Fruit fly (Drosophila melanogaster) whole organism, embryonic: Measurements from ENCODE around the gene dysc.

Experiments used
- Asciz ChIP-seq: fragments of 200-800 bp; sonication (Bioruptor generic); optimal IDR thresholded peaks from 2 replicates; lab custom pipeline; 2017; ENCODE audit warnings: missing biosample characterization, mild to moderate bottlenecking, missing genetic modification characterization, missing genetic modification reagents
- B-H2 ChIP-seq: fragments of 200-800 bp; sonication (Bioruptor generic); optimal IDR thresholded peaks from 2 replicates; lab custom pipeline; 2018; ENCODE audit warnings: missing biosample characterization, mild to moderate bottlenecking, missing genetic modification characterization
- Blimp-1 ChIP-seq: fragments of 200-800 bp; sonication (Bioruptor generic); optimal IDR thresholded peaks from 3 replicates; lab custom pipeline; 2018; ENCODE audit warnings: missing biosample characterization, missing genetic modification characterization, mild to moderate bottlenecking, moderate library complexity, missing genetic modification reagents
- CG10209 ChIP-seq: fragments of 200-800 bp; sonication (Bioruptor generic); optimal IDR thresholded peaks from 3 replicates; lab custom pipeline; 2017; ENCODE audit warnings: missing biosample characterization, mild to moderate bottlenecking, missing genetic modification characterization, missing genetic modification reagents
- CG11093 ChIP-seq: fragments of 200-800 bp; sonication (Bioruptor generic); IDR thresholded peaks from 3 replicates; pipeline ENCODE4 v1.3.6; 2022; ENCODE audit warnings: missing biosample characterization, missing genetic modification characterization
- CG12299 ChIP-seq: fragments of 200-800 bp; sonication (Bioruptor generic); optimal IDR thresholded peaks from 2 replicates; lab custom pipeline; 2018; ENCODE audit warnings: missing biosample characterization, mild to moderate bottlenecking, missing genetic modification characterization
- CG1233 ChIP-seq: fragments of 200-800 bp; sonication (Bioruptor generic); optimal IDR thresholded peaks from 4 replicates; lab custom pipeline; 2018; ENCODE audit warnings: missing biosample characterization, mild to moderate bottlenecking, missing genetic modification characterization
- CG14014 ChIP-seq: fragments of 200-800 bp; sonication (Bioruptor generic); IDR thresholded peaks from 2 replicates; pipeline ENCODE4 v1.3.6; 2022; ENCODE audit warnings: missing biosample characterization, missing genetic modification characterization
- CG1602 ChIP-seq: fragments of 200-800 bp; sonication (Bioruptor generic); optimal IDR thresholded peaks from 3 replicates; lab custom pipeline; 2016; ENCODE audit warnings: missing biosample characterization, missing genetic modification characterization
- CG17359 ChIP-seq: fragments of 200-800 bp; sonication (Bioruptor generic); optimal IDR thresholded peaks from 3 replicates; lab custom pipeline; 2018; ENCODE audit warnings: missing biosample characterization, mild to moderate bottlenecking, missing genetic modification characterization, moderate library complexity
- CG2199 ChIP-seq: fragments of 200-800 bp; sonication (Bioruptor generic); IDR thresholded peaks from 3 replicates; pipeline ENCODE4 v1.3.6; 2022; ENCODE audit warnings: missing biosample characterization, missing genetic modification characterization
- CG2202 ChIP-seq: fragments of 200-800 bp; sonication (Bioruptor generic); optimal IDR thresholded peaks from 2 replicates; lab custom pipeline; 2018; ENCODE audit warnings: missing biosample characterization, mild to moderate bottlenecking, missing genetic modification characterization
- CG2889 ChIP-seq: fragments of 200-800 bp; sonication (Bioruptor generic); IDR thresholded peaks from 3 replicates; pipeline ENCODE4 v1.3.6; 2022; ENCODE audit warnings: missing biosample characterization, missing genetic modification characterization
- CG3407 ChIP-seq: fragments of 200-800 bp; sonication (Bioruptor generic); optimal IDR thresholded peaks from 2 replicates; lab custom pipeline; 2018; ENCODE audit warnings: missing biosample characterization, mild to moderate bottlenecking, missing genetic modification characterization
- CG3726 ChIP-seq: fragments of 200-800 bp; sonication (Bioruptor generic); IDR thresholded peaks from 3 replicates; pipeline ENCODE4, ENCODE4 v1.3.6; 2022; ENCODE audit warnings: missing biosample characterization, missing genetic modification characterization
- CG4328 ChIP-seq: fragments of 200-800 bp; sonication (Bioruptor generic); optimal IDR thresholded peaks from 3 replicates; lab custom pipeline; 2017; ENCODE audit warnings: missing biosample characterization, missing genetic modification reagents, missing genetic modification characterization
- CG8281 ChIP-seq: fragments of 200-800 bp; sonication (Bioruptor generic); optimal IDR thresholded peaks from 2 replicates; lab custom pipeline; 2018; ENCODE audit warnings: missing biosample characterization, mild to moderate bottlenecking, missing genetic modification characterization, moderate library complexity
- CG8478 ChIP-seq: fragments of >200 bp; optimal IDR thresholded peaks from 2 replicates; lab custom pipeline; 2018
- CG8924 ChIP-seq: fragments of 200-800 bp; optimal IDR thresholded peaks from 3 replicates; lab custom pipeline; 2019; ENCODE audit warnings: missing biosample characterization, mild to moderate bottlenecking, missing genetic modification characterization, moderate library complexity
- CG9797 ChIP-seq: fragments of 200-800 bp; sonication (Bioruptor generic); optimal IDR thresholded peaks from 3 replicates; lab custom pipeline; 2018; ENCODE audit warnings: missing biosample characterization, mild to moderate bottlenecking, missing genetic modification characterization
- Dip2 ChIP-seq: fragments of 200-800 bp; sonication (Bioruptor generic); IDR thresholded peaks from 2 replicates; pipeline ENCODE4 v1.3.6; 2022; ENCODE audit warnings: missing biosample characterization, missing genetic modification characterization
- Dip3 ChIP-seq: fragments of 200-800 bp; sonication (Bioruptor generic); optimal IDR thresholded peaks from 3 replicates; lab custom pipeline; 2016; ENCODE audit warnings: missing biosample characterization, missing genetic modification characterization
- E2f1 ChIP-seq: fragments of 200-800 bp; sonication (Bioruptor generic); IDR thresholded peaks from 2 replicates; pipeline ENCODE4 v1.3.6; 2022; ENCODE audit warnings: missing biosample characterization, missing genetic modification characterization
- HLH3B ChIP-seq: fragments of 200-800 bp; sonication (Bioruptor generic); IDR thresholded peaks from 2 replicates; pipeline ENCODE4 v1.3.6; 2022; ENCODE audit warnings: missing biosample characterization, missing genetic modification characterization
- HLH54F ChIP-seq: fragments of 200-800 bp; sonication (Bioruptor generic); optimal IDR thresholded peaks from 3 replicates; lab custom pipeline; 2016; ENCODE audit warnings: missing biosample characterization, missing genetic modification characterization
- Hand ChIP-seq: fragments of 200-800 bp; sonication (Bioruptor generic); optimal IDR thresholded peaks from 2 replicates; lab custom pipeline; 2017; ENCODE audit warnings: mild to moderate bottlenecking, missing biosample characterization, missing genetic modification reagents, missing genetic modification characterization
- Hr39 ChIP-seq: fragments of >200 bp; optimal IDR thresholded peaks from 2 replicates; lab custom pipeline; 2017
- Oaz ChIP-seq: fragments of 200-800 bp; sonication (Bioruptor generic); IDR thresholded peaks from 2 replicates; pipeline ENCODE4 v1.3.6; 2022; ENCODE audit warnings: missing biosample characterization, missing genetic modification characterization
- PHDP ChIP-seq: fragments of 200-800 bp; sonication (Bioruptor generic); optimal IDR thresholded peaks from 3 replicates; lab custom pipeline; 2018; ENCODE audit warnings: missing biosample characterization, mild to moderate bottlenecking, missing genetic modification characterization, moderate library complexity
- Sry-β ChIP-seq: fragments of 200-800 bp; sonication (Bioruptor generic); optimal IDR thresholded peaks from 2 replicates; lab custom pipeline; 2018; ENCODE audit warnings: missing biosample characterization, mild to moderate bottlenecking, missing genetic modification characterization, moderate library complexity
- Stat92E ChIP-seq, 3 experiments: fragments of >200 bp in 2 of 3; fragments of 200-800 bp in 1 of 3; sonication (Bioruptor generic) in 1 of 3; optimal IDR thresholded peaks; 2 replicates each; lab custom pipeline; 2017 to 2019; ENCODE audit warnings: missing biosample characterization in 3 of 3, missing genetic modification characterization in 3 of 3, mild to moderate bottlenecking in 1 of 3, moderate library complexity in 1 of 3
- Xbp1 ChIP-seq: fragments of 200-800 bp; sonication (Bioruptor generic); optimal IDR thresholded peaks from 3 replicates; lab custom pipeline; 2016; ENCODE audit warnings: missing biosample characterization, mild to moderate bottlenecking, missing genetic modification characterization
- abd-A ChIP-seq: fragments of 200-800 bp; sonication (Bioruptor generic); optimal IDR thresholded peaks from 3 replicates; lab custom pipeline; 2019; ENCODE audit warnings: missing biosample characterization, mild to moderate bottlenecking, missing genetic modification characterization, moderate library complexity
- chinmo ChIP-seq: fragments of 200-800 bp; sonication (Bioruptor generic); IDR thresholded peaks from 4 replicates; pipeline ENCODE4 v1.3.6; 2022; ENCODE audit warnings: missing biosample characterization, missing genetic modification characterization; ENCODE audit not compliant: partially characterized antibody
- dati ChIP-seq: fragments of 200-800 bp; sonication (Bioruptor generic); IDR thresholded peaks from 2 replicates; pipeline ENCODE4 v1.3.6; 2022; ENCODE audit warnings: missing biosample characterization, missing genetic modification characterization
- emc ChIP-seq: fragments of 200-800 bp; sonication (Bioruptor generic); optimal IDR thresholded peaks from 2 replicates; lab custom pipeline; 2016; ENCODE audit warnings: missing biosample characterization, missing genetic modification characterization
- en ChIP-seq: fragments of 200-800 bp; sonication (Bioruptor generic); optimal IDR thresholded peaks from 2 replicates; lab custom pipeline; 2016; ENCODE audit warnings: missing biosample characterization, missing genetic modification characterization
- fu2 ChIP-seq: fragments of 200-800 bp; sonication (Bioruptor generic); optimal IDR thresholded peaks from 2 replicates; lab custom pipeline; 2016; ENCODE audit warnings: missing biosample characterization, missing genetic modification characterization
- her ChIP-seq: fragments of 200-800 bp; sonication (Bioruptor generic); optimal IDR thresholded peaks from 2 replicates; lab custom pipeline; 2016; ENCODE audit warnings: missing biosample characterization, missing genetic modification characterization
- insv ChIP-seq, 2 experiments: fragments of 200-800 bp; sonication (Bioruptor generic); optimal IDR thresholded peaks; 3 replicates each; lab custom pipeline; 2016 to 2018; ENCODE audit warnings: missing biosample characterization in 2 of 2, missing genetic modification characterization in 2 of 2
- lab ChIP-seq: fragments of 200-800 bp; sonication (Bioruptor generic); optimal IDR thresholded peaks from 3 replicates; lab custom pipeline; 2017; ENCODE audit warnings: missing biosample characterization, missing genetic modification characterization, mild to moderate bottlenecking, moderate library complexity, missing genetic modification reagents
- odd ChIP-seq: fragments of 200-800 bp; sonication (Bioruptor generic); optimal IDR thresholded peaks from 2 replicates; lab custom pipeline; 2017; ENCODE audit warnings: missing biosample characterization, mild to moderate bottlenecking, missing genetic modification characterization
- otp ChIP-seq: fragments of 200-800 bp; sonication (Bioruptor generic); IDR thresholded peaks from 3 replicates; pipeline ENCODE4, ENCODE4 v1.3.6; 2022; ENCODE audit warnings: missing biosample characterization, missing genetic modification characterization
- pb ChIP-seq: fragments of 200-800 bp; sonication (Bioruptor generic); optimal IDR thresholded peaks from 3 replicates; lab custom pipeline; 2016; ENCODE audit warnings: missing biosample characterization, missing genetic modification characterization
- pfk ChIP-seq: fragments of 200-800 bp; sonication (Bioruptor generic); optimal IDR thresholded peaks from 2 replicates; lab custom pipeline; 2018; ENCODE audit warnings: missing biosample characterization, mild to moderate bottlenecking, missing genetic modification characterization, moderate library complexity
- pita ChIP-seq: fragments of 200-800 bp; sonication (Bioruptor generic); optimal IDR thresholded peaks from 2 replicates; lab custom pipeline; 2017; ENCODE audit warnings: missing biosample characterization, mild to moderate bottlenecking, missing genetic modification characterization
- sd ChIP-seq: fragments of 200-800 bp; sonication (Bioruptor generic); optimal IDR thresholded peaks from 3 replicates; lab custom pipeline; 2018; ENCODE audit warnings: missing biosample characterization, mild to moderate bottlenecking, missing genetic modification characterization, moderate library complexity
- sna ChIP-seq: fragments of 200-800 bp; sonication (Bioruptor generic); IDR thresholded peaks from 2 replicates; pipeline ENCODE4 v1.3.6; 2022; ENCODE audit warnings: missing biosample characterization, missing genetic modification characterization; ENCODE audit not compliant: partially characterized antibody
- unc-4 ChIP-seq: fragments of 200-800 bp; sonication (Bioruptor generic); IDR thresholded peaks from 2 replicates; pipeline ENCODE4 v1.3.6; 2022; ENCODE audit warnings: missing biosample characterization, missing genetic modification characterization; ENCODE audit not compliant: partially characterized antibody
- unpg ChIP-seq: fragments of 200-800 bp; sonication (Bioruptor generic); optimal IDR thresholded peaks from 3 replicates; lab custom pipeline; 2018; ENCODE audit warnings: missing biosample characterization, mild to moderate bottlenecking, missing genetic modification characterization, moderate library complexity
- vvl ChIP-seq: fragments of 200-800 bp; sonication (Bioruptor generic); IDR thresholded peaks from 2 replicates; pipeline ENCODE4 v1.3.6; 2022; ENCODE audit warnings: missing biosample characterization, missing genetic modification characterization

dysc gene

dm6 chr3L:13905515-13905914, 2.5 kb upstream of the dysc start (continued):
- TF ChIP-seq CG9797 (no peak), E2f1 (no peak), her (GFP tag; lab: Kevin White, UChicago) (no peak), pb (no peak), CG3726 (GFP tag; lab: Robert Waterston, UW) (0 out of 3 replicates have a peak, but pooled peaks have one; percentile 14), CG1602 (peak; percentile 15), CG12299 (tag; lab: Kevin White, UChicago) (peak; percentile 4), Stat92E (GFP tag; optimal IDR thresholded peaks at IDR 0.05; lab: Kevin White, UChicago) (no peak), vvl (GFP tag; lab: Robert Waterston, UW) (peak; percentile 51; the same call in 1 of the 2 replicates), HLH3B (GFP tag; lab: Robert Waterston, UW) (peak; percentile 51; the same call in 1 of the 2 replicates), CG11093 (GFP tag; lab: Robert Waterston, UW) (no peak), abd-A (tag; lab: Kevin White, UChicago) (no peak), CG17359 (tag; lab: Kevin White, UChicago) (peak; percentile 70), Hr39 (lab: Kevin White, UChicago) (no peak), unc-4 (GFP tag; lab: Robert Waterston, UW) (no peak), en (GFP tag; lab: Kevin White, UChicago) (no peak), sna (GFP tag; lab: Robert Waterston, UW) (no peak), B-H2 (peak; percentile 33), insv (GFP tag; optimal IDR thresholded peaks at IDR 0.05; lab: Kevin White, UChicago) (peak in 1 of 2 experiments; percentile 8), CG8924 (tag; lab: Kevin White, UChicago) (peak; percentile 81), fu2 (no peak), odd (GFP tag; lab: Kevin White, UChicago) (peak; percentile 50), HLH54F (GFP tag; lab: Kevin White, UChicago) (no peak), CG4328 (GFP tag; lab: Kevin White, UChicago) (peak; percentile 52), dati (GFP tag; lab: Robert Waterston, UW) (no peak), CG3407 (GFP tag; lab: Kevin White, UChicago) (no peak), CG8281 (peak; percentile 9), Oaz (0 out of 2 replicates have a peak, but pooled peaks have one; percentile 35), Asciz (peak; percentile 62), otp (GFP tag; lab: Robert Waterston, UW) (no peak), pita (GFP tag; lab: Kevin White, UChicago) (no peak), chinmo (GFP tag; lab: Robert Waterston, UW) (no peak), CG2202 (tag; lab: Kevin White, UChicago) (no peak), Sry-β (no peak), lab (GFP tag; lab: Kevin White, UChicago) (peak; percentile 91), PHDP (tag; lab: Kevin White, UChicago) (peak; percentile 81), CG2199 (no peak), emc (no peak), Xbp1 (GFP tag; lab: Kevin White, UChicago) (peak; percentile 37), pfk (GFP tag; lab: Kevin White, UChicago) (no peak), CG14014 (GFP tag; lab: Robert Waterston, UW) (0 out of 2 replicates have a peak, but pooled peaks have one; percentile 38), Dip2 (GFP tag; lab: Robert Waterston, UW) (no peak), CG10209 (GFP tag; lab: Kevin White, UChicago) (peak; percentile 48), Dip3 (GFP tag; lab: Kevin White, UChicago) (no peak), sd (tag; lab: Kevin White, UChicago) (peak; percentile 37), unpg (GFP tag; lab: Kevin White, UChicago) (peak; percentile 57), CG1233 (peak; percentile 34), Hand (GFP tag; lab: Kevin White, UChicago) (peak; percentile 81), CG2889 (GFP tag; lab: Robert Waterston, UW) (no peak), CG8478 (lab: Kevin White, UChicago) (no peak), Blimp-1 (GFP tag; lab: Kevin White, UChicago) (peak; percentile 65)
